Fruit fly (Drosophila melanogaster) whole organism, embryonic: ENCODE results near the gene CG43121.

Source experiments
- Adf1 ChIP-seq: fragments of 200-800 bp; sonication (Bioruptor generic); IDR thresholded peaks from 2 replicates; pipeline ENCODE4 v1.3.6; 2022; ENCODE audit warnings: missing biosample characterization, missing genetic modification characterization
- Bdp1 ChIP-seq: fragments of 200-800 bp; sonication (Bioruptor generic); optimal IDR thresholded peaks from 3 replicates; lab custom pipeline; 2016; ENCODE audit warnings: missing biosample characterization, missing genetic modification characterization
- BtbVII ChIP-seq: fragments of 200-800 bp; sonication (Bioruptor generic); optimal IDR thresholded peaks from 3 replicates; lab custom pipeline; 2017; ENCODE audit warnings: missing biosample characterization, mild to moderate bottlenecking, missing genetic modification characterization
- C15 ChIP-seq: fragments of 200-800 bp; sonication (Bioruptor generic); IDR thresholded peaks from 3 replicates; pipeline ENCODE4 v1.3.6; 2022; ENCODE audit warnings: missing biosample characterization, missing genetic modification characterization
- CG10462 ChIP-seq: fragments of 200-800 bp; sonication (Bioruptor generic); optimal IDR thresholded peaks from 2 replicates; lab custom pipeline; 2016; ENCODE audit warnings: missing biosample characterization, missing genetic modification characterization
- CG11560 ChIP-seq: fragments of 200-800 bp; sonication (Bioruptor generic); IDR thresholded peaks from 3 replicates; pipeline ENCODE4 v1.3.6; 2022; ENCODE audit warnings: missing biosample characterization, missing genetic modification characterization
- CG12769 ChIP-seq: fragments of 200-800 bp; sonication (Bioruptor generic); optimal IDR thresholded peaks from 2 replicates; lab custom pipeline; 2019; ENCODE audit warnings: missing biosample characterization, mild to moderate bottlenecking, missing genetic modification characterization, moderate library complexity
- CG13894 ChIP-seq: fragments of 200-800 bp; sonication (Bioruptor generic); optimal IDR thresholded peaks from 3 replicates; lab custom pipeline; 2018; ENCODE audit warnings: missing biosample characterization, mild to moderate bottlenecking, missing genetic modification characterization, moderate library complexity
- CG15696 ChIP-seq: fragments of 200-800 bp; sonication (Bioruptor generic); optimal IDR thresholded peaks from 2 replicates; lab custom pipeline; 2019; ENCODE audit warnings: missing biosample characterization, mild to moderate bottlenecking, missing genetic modification characterization, moderate library complexity
- CG17328 ChIP-seq: fragments of 200-800 bp; sonication (Bioruptor generic); IDR thresholded peaks from 2 replicates; pipeline ENCODE4 v1.3.6; 2022; ENCODE audit warnings: missing biosample characterization, missing genetic modification characterization
- CG1792 ChIP-seq: fragments of 200-800 bp; sonication (Bioruptor generic); optimal IDR thresholded peaks from 2 replicates; lab custom pipeline; 2016; ENCODE audit warnings: missing biosample characterization, missing genetic modification characterization
- CG3163 ChIP-seq: fragments of 200-800 bp; sonication (Bioruptor generic); optimal IDR thresholded peaks from 3 replicates; lab custom pipeline; 2016; ENCODE audit warnings: missing biosample characterization, missing genetic modification characterization
- CG34376 ChIP-seq: fragments of 200-800 bp; sonication (Bioruptor generic); optimal IDR thresholded peaks from 2 replicates; lab custom pipeline; 2018; ENCODE audit warnings: missing biosample characterization, mild to moderate bottlenecking, missing genetic modification characterization
- CG3847 ChIP-seq: fragments of 200-800 bp; sonication (Bioruptor generic); IDR thresholded peaks from 2 replicates; pipeline ENCODE4 v1.3.6; 2022; ENCODE audit warnings: missing biosample characterization, missing genetic modification characterization
- CG4707 ChIP-seq: fragments of 200-800 bp; sonication (Bioruptor generic); optimal IDR thresholded peaks from 2 replicates; lab custom pipeline; 2018; ENCODE audit warnings: missing biosample characterization, mild to moderate bottlenecking, missing genetic modification characterization, moderate library complexity
- CG5953 ChIP-seq: fragments of 200-800 bp; sonication (Bioruptor generic); IDR thresholded peaks from 2 replicates; pipeline ENCODE4 v1.3.6; 2022; ENCODE audit warnings: missing biosample characterization, missing genetic modification characterization
- CG6175 ChIP-seq: fragments of 200-800 bp; sonication (Bioruptor generic); IDR thresholded peaks from 3 replicates; pipeline ENCODE4 v1.3.6; 2022; ENCODE audit warnings: missing biosample characterization, missing genetic modification characterization
- CG6765 ChIP-seq: fragments of 200-800 bp; sonication (Bioruptor generic); optimal IDR thresholded peaks from 3 replicates; lab custom pipeline; 2017; ENCODE audit warnings: missing biosample characterization, mild to moderate bottlenecking, missing genetic modification characterization
- CG6854 ChIP-seq: fragments of 200-800 bp; sonication (Bioruptor generic); optimal IDR thresholded peaks from 3 replicates; lab custom pipeline; 2017; ENCODE audit warnings: missing biosample characterization, mild to moderate bottlenecking, missing genetic modification characterization
- CG8089 ChIP-seq: fragments of 200-800 bp; sonication (Bioruptor generic); optimal IDR thresholded peaks from 3 replicates; lab custom pipeline; 2016; ENCODE audit warnings: missing biosample characterization, missing genetic modification characterization
- CG8388 ChIP-seq: fragments of 200-800 bp; sonication (Bioruptor generic); optimal IDR thresholded peaks from 2 replicates; lab custom pipeline; 2019; ENCODE audit warnings: missing biosample characterization, mild to moderate bottlenecking, missing genetic modification characterization, moderate library complexity
- Camta ChIP-seq: fragments of 200-800 bp; sonication (Bioruptor generic); optimal IDR thresholded peaks from 2 replicates; lab custom pipeline; 2016; ENCODE audit warnings: missing biosample characterization, missing genetic modification characterization
- D19B ChIP-seq: fragments of 200-800 bp; sonication (Bioruptor generic); optimal IDR thresholded peaks from 2 replicates; lab custom pipeline; 2017; ENCODE audit warnings: missing biosample characterization, mild to moderate bottlenecking, missing genetic modification characterization
- Dfd ChIP-seq, 2 experiments: fragments of >200 bp; optimal IDR thresholded peaks; 2 replicates each; lab custom pipeline; 2017; ENCODE audit warnings: missing biosample characterization in 2 of 2, missing genetic modification characterization in 2 of 2
- Gug ChIP-seq: fragments of 200-800 bp; sonication (Bioruptor generic); IDR thresholded peaks from 4 replicates; pipeline ENCODE4 v1.3.6; 2022; ENCODE audit warnings: missing biosample characterization, missing genetic modification characterization
- HLH3B ChIP-seq: fragments of 200-800 bp; sonication (Bioruptor generic); IDR thresholded peaks from 2 replicates; pipeline ENCODE4 v1.3.6; 2022; ENCODE audit warnings: missing biosample characterization, missing genetic modification characterization
- Hmr ChIP-seq: fragments of 200-800 bp; sonication (Bioruptor generic); optimal IDR thresholded peaks from 3 replicates; lab custom pipeline; 2017; ENCODE audit warnings: mild to moderate bottlenecking, missing biosample characterization, missing genetic modification reagents, missing genetic modification characterization
- Hr78 ChIP-seq, 2 experiments: fragments of 200-800 bp in 1 of 2; fragments of >200 bp in 1 of 2; sonication (Bioruptor generic) in 1 of 2; optimal IDR thresholded peaks; 2 replicates each; lab custom pipeline; 2017 to 2019; ENCODE audit warnings: missing biosample characterization in 2 of 2, missing genetic modification characterization in 2 of 2, mild to moderate bottlenecking in 1 of 2, moderate library complexity in 1 of 2
- Nf-YC ChIP-seq: fragments of 200-800 bp; optimal IDR thresholded peaks from 3 replicates; lab custom pipeline; 2019; ENCODE audit warnings: missing biosample characterization, mild to moderate bottlenecking, missing genetic modification characterization, moderate library complexity
- Ravus ChIP-seq: fragments of 200-800 bp; sonication (Bioruptor generic); IDR thresholded peaks from 2 replicates; pipeline ENCODE4 v1.3.6; 2022; ENCODE audit warnings: missing biosample characterization, missing genetic modification characterization
- Spps ChIP-seq: fragments of 200-800 bp; sonication (Bioruptor generic); optimal IDR thresholded peaks from 2 replicates; lab custom pipeline; 2018; ENCODE audit warnings: missing biosample characterization, mild to moderate bottlenecking, missing genetic modification characterization
- Sry-β ChIP-seq: fragments of 200-800 bp; sonication (Bioruptor generic); optimal IDR thresholded peaks from 2 replicates; lab custom pipeline; 2018; ENCODE audit warnings: missing biosample characterization, mild to moderate bottlenecking, missing genetic modification characterization, moderate library complexity
- Vsx1 ChIP-seq: fragments of 200-800 bp; sonication (Bioruptor generic); optimal IDR thresholded peaks from 2 replicates; lab custom pipeline; 2017; ENCODE audit warnings: missing biosample characterization, mild to moderate bottlenecking, missing genetic modification characterization, missing genetic modification reagents
- ase ChIP-seq: fragments of 200-800 bp; sonication (Bioruptor generic); IDR thresholded peaks from 3 replicates; pipeline ENCODE4 v1.3.6; 2022; ENCODE audit warnings: missing biosample characterization, missing genetic modification characterization
- ash1 ChIP-seq: fragments of 200-800 bp; sonication (Bioruptor generic); optimal IDR thresholded peaks from 2 replicates; lab custom pipeline; 2018; ENCODE audit warnings: missing biosample characterization, mild to moderate bottlenecking, missing genetic modification characterization
- ato ChIP-seq: fragments of 200-800 bp; sonication (Bioruptor generic); IDR thresholded peaks from 2 replicates; pipeline ENCODE4 v1.3.6; 2022; ENCODE audit warnings: missing biosample characterization, missing genetic modification characterization; ENCODE audit not compliant: partially characterized antibody
- br ChIP-seq: fragments of >200 bp; optimal IDR thresholded peaks from 2 replicates; lab custom pipeline; 2017
- ci ChIP-seq: fragments of 200-800 bp; sonication (Bioruptor generic); IDR thresholded peaks from 3 replicates; pipeline ENCODE4 v1.3.6; 2022; ENCODE audit warnings: missing biosample characterization, missing genetic modification characterization
- corto ChIP-seq: fragments of 200-800 bp; sonication (Bioruptor generic); optimal IDR thresholded peaks from 2 replicates; lab custom pipeline; 2016; ENCODE audit warnings: missing biosample characterization, mild to moderate bottlenecking, missing genetic modification characterization, moderate library complexity
- croc ChIP-seq: fragments of 200-800 bp; sonication (Bioruptor generic); conservative IDR thresholded peaks from 3 replicates; pipeline ENCODE4 v1.3.6; 2022; ENCODE audit warnings: missing biosample characterization, missing genetic modification characterization
- crp ChIP-seq, 2 experiments: fragments of 200-800 bp; sonication (Bioruptor generic); optimal IDR thresholded peaks; 2 replicates in 1 of 2; 3 replicates in 1 of 2; lab custom pipeline; 2017; ENCODE audit warnings: missing biosample characterization in 2 of 2, missing genetic modification characterization in 2 of 2, mild to moderate bottlenecking in 1 of 2, moderate library complexity in 1 of 2
- dan ChIP-seq: fragments of 200-800 bp; sonication (Bioruptor generic); IDR thresholded peaks from 2 replicates; pipeline ENCODE4 v1.3.6; 2022; ENCODE audit warnings: missing biosample characterization, missing genetic modification characterization
- dpn ChIP-seq, 2 experiments: fragments of 200-800 bp; sonication (Bioruptor generic); optimal IDR thresholded peaks; 3 replicates each; lab custom pipeline; 2016; ENCODE audit warnings: missing biosample characterization in 2 of 2, missing genetic modification characterization in 2 of 2
- eve ChIP-seq, 2 experiments: fragments of >200 bp; optimal IDR thresholded peaks; 2 replicates each; lab custom pipeline; 2017; ENCODE audit warnings: missing biosample characterization in 2 of 2, missing genetic modification characterization in 2 of 2
- fd96Cb ChIP-seq: fragments of 200-800 bp; sonication (Bioruptor generic); optimal IDR thresholded peaks from 2 replicates; lab custom pipeline; 2018; ENCODE audit warnings: missing biosample characterization, mild to moderate bottlenecking, missing genetic modification characterization, moderate library complexity
- jing ChIP-seq: fragments of 200-800 bp; sonication (Bioruptor generic); optimal IDR thresholded peaks from 2 replicates; lab custom pipeline; 2018; ENCODE audit warnings: missing biosample characterization, mild to moderate bottlenecking, missing genetic modification characterization
- luna ChIP-seq: fragments of 200-800 bp; sonication (Bioruptor generic); optimal IDR thresholded peaks from 2 replicates; lab custom pipeline; 2016; ENCODE audit warnings: missing biosample characterization, missing genetic modification characterization
- odd ChIP-seq: fragments of 200-800 bp; sonication (Bioruptor generic); optimal IDR thresholded peaks from 2 replicates; lab custom pipeline; 2017; ENCODE audit warnings: missing biosample characterization, mild to moderate bottlenecking, missing genetic modification characterization
- psq ChIP-seq: fragments of 200-800 bp; sonication (Bioruptor generic); optimal IDR thresholded peaks from 2 replicates; lab custom pipeline; 2017; ENCODE audit warnings: missing biosample characterization, missing genetic modification characterization
- scrt ChIP-seq: fragments of 200-800 bp; sonication (Bioruptor generic); optimal IDR thresholded peaks from 2 replicates; lab custom pipeline; 2018; ENCODE audit warnings: missing biosample characterization, mild to moderate bottlenecking, missing genetic modification characterization, moderate library complexity
- sr ChIP-seq: fragments of 200-800 bp; sonication (Bioruptor generic); IDR thresholded peaks from 3 replicates; pipeline ENCODE4 v1.3.6; 2022; ENCODE audit warnings: missing biosample characterization, missing genetic modification characterization
- zfh2 ChIP-seq: fragments of 200-800 bp; sonication (Bioruptor generic); optimal IDR thresholded peaks from 2 replicates; lab custom pipeline; 2016; ENCODE audit warnings: missing biosample characterization, missing genetic modification characterization

The CG43121 gene

DNA sequence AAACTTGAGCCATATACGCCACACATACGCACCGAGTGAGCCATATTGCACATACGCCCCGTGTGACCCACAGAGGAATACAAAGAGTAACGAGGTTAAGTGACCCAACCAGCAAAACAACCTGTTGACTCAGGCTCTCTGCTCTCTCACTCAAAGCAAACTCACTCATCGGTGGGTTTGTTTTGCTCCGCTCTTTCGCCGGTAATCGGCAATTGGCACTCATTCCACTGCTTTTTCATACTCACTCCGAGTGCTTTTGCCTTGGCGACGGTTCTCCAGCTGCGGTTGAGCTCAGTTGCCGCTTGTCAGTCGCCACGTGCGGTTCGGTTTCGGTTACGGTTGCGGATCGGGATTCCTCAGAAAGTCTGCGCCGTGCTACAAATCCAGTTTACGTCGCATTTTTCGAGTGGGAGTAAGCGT lies 34.2 kb upstream of the CG43121 start (continued):
- TF ChIP-seq sr (GFP tag; lab: Robert Waterston, UW), result no peak; the same call in 1 of the 3 replicates
- peak; percentile 57; the same call in 1 of the 2 replicates for TF ChIP-seq Adf1 (GFP tag; lab: Robert Waterston, UW)
- no peak for TF ChIP-seq Ravus (GFP tag; lab: Robert Waterston, UW)
- TF ChIP-seq Hr78 (GFP tag; optimal IDR thresholded peaks at IDR 0.05; lab: Kevin White, UChicago), result peak in 1 of 2 experiments; percentile 89
- TF ChIP-seq fd96Cb (tag; lab: Kevin White, UChicago), result no peak
- TF ChIP-seq dan (GFP tag; lab: Robert Waterston, UW), result no peak
- no peak for TF ChIP-seq crp (GFP tag; optimal IDR thresholded peaks at IDR 0.05; lab: Kevin White, UChicago)
- TF ChIP-seq CG10462 (GFP tag; lab: Kevin White, UChicago), result no peak
- TF ChIP-seq scrt (GFP tag; lab: Kevin White, UChicago), result peak; percentile 97
- no peak for TF ChIP-seq CG15696 (tag; lab: Kevin White, UChicago)
- peak; percentile 60; the same call in 1 of the 3 replicates for TF ChIP-seq ci (GFP tag; lab: Robert Waterston, UW)
- TF ChIP-seq ase (GFP tag; lab: Robert Waterston, UW), result no peak
- TF ChIP-seq CG6765 (GFP tag; lab: Kevin White, UChicago), result peak; percentile 29
- TF ChIP-seq Bdp1 (GFP tag; lab: Kevin White, UChicago), result no peak
- no peak for TF ChIP-seq zfh2 (GFP tag; lab: Kevin White, UChicago)
- TF ChIP-seq Hmr, result no peak
- TF ChIP-seq jing (GFP tag; lab: Kevin White, UChicago), result no peak
- peak; percentile 59 for TF ChIP-seq CG34376 (GFP tag; lab: Kevin White, UChicago)
- peak; percentile 89 for TF ChIP-seq psq (GFP tag; lab: Kevin White, UChicago)
- no peak for TF ChIP-seq corto (GFP tag; lab: Kevin White, UChicago)
- TF ChIP-seq Gug (GFP tag; lab: Robert Waterston, UW), result no peak
- no peak for TF ChIP-seq CG4707 (GFP tag; lab: Kevin White, UChicago)
- no peak for TF ChIP-seq CG11560 (tag; lab: Robert Waterston, UW)
- TF ChIP-seq CG17328 (GFP tag; lab: Robert Waterston, UW), result no peak
- no peak for TF ChIP-seq Sry-β (GFP tag; lab: Kevin White, UChicago)
- TF ChIP-seq ash1 (GFP tag; lab: Kevin White, UChicago), result no peak
- no peak for TF ChIP-seq Spps (tag; lab: Kevin White, UChicago)
- no peak for TF ChIP-seq Dfd (GFP tag; optimal IDR thresholded peaks at IDR 0.05; lab: Kevin White, UChicago)
- peak; percentile 69 for TF ChIP-seq CG12769 (tag; lab: Kevin White, UChicago)
- TF ChIP-seq CG8388 (GFP tag; lab: Kevin White, UChicago), result no peak
- TF ChIP-seq eve (GFP tag; optimal IDR thresholded peaks at IDR 0.05; lab: Kevin White, UChicago), result no peak
- no peak for TF ChIP-seq odd (GFP tag; lab: Kevin White, UChicago)
- TF ChIP-seq Camta (GFP tag; lab: Kevin White, UChicago), result no peak
- TF ChIP-seq croc, result no peak
- TF ChIP-seq CG6854, result peak; percentile 47
- TF ChIP-seq CG3163 (GFP tag; lab: Kevin White, UChicago), result peak; percentile 12
- TF ChIP-seq CG1792 (GFP tag; lab: Kevin White, UChicago), result peak; percentile 1
- peak; percentile 21 for TF ChIP-seq BtbVII (GFP tag; lab: Kevin White, UChicago)
- TF ChIP-seq Nf-YC (tag; lab: Kevin White, UChicago), result no peak
- TF ChIP-seq CG5953 (GFP tag; lab: Robert Waterston, UW), result no peak
- no peak for TF ChIP-seq Vsx1 (GFP tag; lab: Kevin White, UChicago)
- TF ChIP-seq CG6175 (GFP tag; lab: Robert Waterston, UW), result no peak
- TF ChIP-seq dpn (GFP tag; optimal IDR thresholded peaks at IDR 0.05; lab: Kevin White, UChicago), result peak in 1 of 2 experiments; percentile 2
- no peak for TF ChIP-seq HLH3B
- TF ChIP-seq CG8089, result no peak
- TF ChIP-seq br (lab: Kevin White, UChicago), result no peak
- TF ChIP-seq D19B (GFP tag; lab: Kevin White, UChicago), result no peak
- TF ChIP-seq C15 (GFP tag; lab: Robert Waterston, UW), result no peak
- no peak for TF ChIP-seq CG3847 (GFP tag; lab: Robert Waterston, UW)
- no peak for TF ChIP-seq luna (GFP tag; lab: Kevin White, UChicago)
- TF ChIP-seq CG13894, result peak; percentile 62
- peak; percentile 65; the same call in 1 of the 2 replicates for TF ChIP-seq ato (GFP tag; lab: Robert Waterston, UW)
